Fruit fly (Drosophila melanogaster): ENCODE results near the gene Gagr.
A peak's percentile ranks its signal among the peaks of the same experiment; 100 is the strongest.

The Gagr gene

dm6 chr3L:16411566-16411965 is 17.2 kb downstream of the Gagr start, which contains the start of gene fax (continued):
- TF ChIP-seq CG30403 (GFP tag; optimal IDR thresholded peaks at IDR 0.05), result no peak
- no peak for TF ChIP-seq jumu (GFP tag; optimal IDR thresholded peaks at IDR 0.05)
- TF ChIP-seq CG8281 (tag; optimal IDR thresholded peaks at IDR 0.05), result no peak
- peak; percentile 47 for TF ChIP-seq grn (GFP tag; optimal IDR thresholded peaks at IDR 0.05)
- no peak for TF ChIP-seq CG11085 (GFP tag; IDR thresholded peaks at IDR 0.05)
- TF ChIP-seq lbe (GFP tag; optimal IDR thresholded peaks at IDR 0.05), result peak; percentile 40
- TF ChIP-seq lov (optimal IDR thresholded peaks at IDR 0.05), result no peak
- TF ChIP-seq lov (GFP tag; IDR thresholded peaks at IDR 0.05), result no peak; the same call in 2 of the 3 replicates
- TF ChIP-seq CG16779 (GFP tag; IDR thresholded peaks at IDR 0.05), result peak; percentile 66; the same call in 1 of the 2 replicates
- peak; percentile 2 for TF ChIP-seq CG18619 (GFP tag; optimal IDR thresholded peaks at IDR 0.05)
- no peak for TF ChIP-seq pho (GFP tag; optimal IDR thresholded peaks at IDR 0.05)
- no peak for TF ChIP-seq CG10147 (GFP tag; optimal IDR thresholded peaks at IDR 0.05)
- TF ChIP-seq CG2199 (GFP tag; IDR thresholded peaks at IDR 0.05), result no peak; the same call in 2 of the 3 replicates
- peak; percentile 71 for TF ChIP-seq Opbp (GFP tag; IDR thresholded peaks at IDR 0.05; ENCODE audit: partially characterized antibody)
- peak; percentile 52 for TF ChIP-seq CG8290 (GFP tag; optimal IDR thresholded peaks at IDR 0.05)
- TF ChIP-seq CG8290 (tag; optimal IDR thresholded peaks at IDR 0.05), result peak; percentile 71 to 78
- TF ChIP-seq Blimp-1 (GFP tag; optimal IDR thresholded peaks at IDR 0.05), result peak; percentile 33
- TF ChIP-seq Gsc (GFP tag; IDR thresholded peaks at IDR 0.05), result no peak
- TF ChIP-seq ci (GFP tag; IDR thresholded peaks at IDR 0.05), result peak; percentile 74; the same call in 2 of the 3 replicates
- no peak for TF ChIP-seq CG10274 (GFP tag; optimal IDR thresholded peaks at IDR 0.05)
- TF ChIP-seq Fer1 (GFP tag; optimal IDR thresholded peaks at IDR 0.05), result peak; percentile 44
- peak; percentile 21; the same call in 1 of the 2 replicates for TF ChIP-seq nerfin-2 (GFP tag; IDR thresholded peaks at IDR 0.05; ENCODE audit: partially characterized antibody)
- peak in 1 of 2 experiments; percentile 66 for TF ChIP-seq bsh (GFP tag; optimal IDR thresholded peaks at IDR 0.05)
- TF ChIP-seq kni (GFP tag; optimal IDR thresholded peaks at IDR 0.05), result peak; percentile 63
- no peak for TF ChIP-seq CG3281 (GFP tag; optimal IDR thresholded peaks at IDR 0.05)
- peak; percentile 72 for TF ChIP-seq CG1832 (GFP tag; optimal IDR thresholded peaks at IDR 0.05)
- TF ChIP-seq cas (GFP tag; IDR thresholded peaks at IDR 0.05), result no peak
- no peak for TF ChIP-seq mld (GFP tag; IDR thresholded peaks at IDR 0.05; ENCODE audit: partially characterized antibody)
- TF ChIP-seq CG11723 (GFP tag; optimal IDR thresholded peaks at IDR 0.05), result peak; percentile 34
- no peak for TF ChIP-seq dm (GFP tag; optimal IDR thresholded peaks at IDR 0.05)
- no peak for TF ChIP-seq fd96Cb (tag; optimal IDR thresholded peaks at IDR 0.05)
- TF ChIP-seq disco-r (GFP tag; optimal IDR thresholded peaks at IDR 0.05), result no peak
- TF ChIP-seq CG2678 (tag; optimal IDR thresholded peaks at IDR 0.05), result peak; percentile 4
- TF ChIP-seq en (GFP tag; optimal IDR thresholded peaks at IDR 0.05), result no peak
- TF ChIP-seq Hmr (GFP tag; optimal IDR thresholded peaks at IDR 0.05), result peak; percentile 57
- no peak for TF ChIP-seq crp (GFP tag; optimal IDR thresholded peaks at IDR 0.05)
- TF ChIP-seq inv (GFP tag; IDR thresholded peaks at IDR 0.05; ENCODE audit: partially characterized antibody), result no peak
- TF ChIP-seq Poxn (GFP tag; IDR thresholded peaks at IDR 0.05), result no peak
- TF ChIP-seq stwl (tag; optimal IDR thresholded peaks at IDR 0.05), result peak; percentile 63
- peak; percentile 17 for TF ChIP-seq Sry-δ (GFP tag; optimal IDR thresholded peaks at IDR 0.05)
- TF ChIP-seq sug (tag; optimal IDR thresholded peaks at IDR 0.05), result no peak
- TF ChIP-seq tx (GFP tag; optimal IDR thresholded peaks at IDR 0.05), result no peak
- TF ChIP-seq lilli (GFP tag; optimal IDR thresholded peaks at IDR 0.05), result peak; percentile 4
- no peak for TF ChIP-seq CG2875 (GFP tag; optimal IDR thresholded peaks at IDR 0.05)
- TF ChIP-seq Camta (GFP tag; optimal IDR thresholded peaks at IDR 0.05), result no peak
- peak; percentile 46; the same call in 1 of the 2 replicates for TF ChIP-seq aop (GFP tag; IDR thresholded peaks at IDR 0.05)
- TF ChIP-seq Atf-2 (GFP tag; optimal IDR thresholded peaks at IDR 0.05), result no peak
- peak; percentile 4 for TF ChIP-seq CG30020 (tag; optimal IDR thresholded peaks at IDR 0.05)
- TF ChIP-seq CG11247 (GFP tag; IDR thresholded peaks at IDR 0.05), result 0 out of 2 replicates have a peak, but pooled peaks have one; percentile 9
- TF ChIP-seq Side (GFP tag; optimal IDR thresholded peaks at IDR 0.05), result peak; percentile 11
- TF ChIP-seq CG3065 (GFP tag; optimal IDR thresholded peaks at IDR 0.05), result no peak

Measured in whole organism, embryonic.